Worm (Caenorhabditis elegans): ENCODE measurements around the gene ZC373.3.

Gene ZC373.3

DNA sequence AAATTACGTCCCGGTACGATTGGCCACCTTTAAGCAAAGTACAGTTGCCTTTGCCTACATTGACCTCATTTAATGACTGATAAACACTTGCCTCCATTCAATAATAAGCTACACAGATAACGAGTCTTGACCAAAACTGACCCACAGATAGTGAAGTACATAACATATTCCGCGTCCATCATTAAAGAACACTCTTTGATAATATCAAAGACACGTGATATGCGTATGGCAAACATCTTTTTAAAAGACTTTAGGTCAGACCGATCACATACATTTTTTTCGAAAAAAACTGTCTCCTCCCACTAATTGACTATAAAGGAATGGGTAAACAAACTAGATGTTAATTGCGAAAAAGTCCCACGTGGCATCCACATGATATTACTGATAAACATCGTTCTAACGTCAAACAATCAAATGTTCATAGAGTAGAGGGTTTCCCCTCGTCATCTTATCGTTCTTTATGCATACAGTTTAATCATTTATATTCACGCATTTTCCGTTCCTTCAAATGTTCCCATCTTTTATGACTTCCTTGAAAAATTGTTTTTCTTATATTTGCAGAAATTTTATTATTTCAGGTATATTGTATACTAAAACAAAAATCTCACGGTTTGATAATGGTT is 23.8 kb downstream of the ZC373.3 start, which contains the start of gene W07E11.1 (continued):
- peak; percentile 66 for TF ChIP-seq hlh-30 (tag; optimal IDR thresholded peaks at IDR 0.05; ENCODE audit: insufficient read depth)
- TF ChIP-seq zip-11 (GFP tag; IDR thresholded peaks at IDR 0.05): no peak
- TF ChIP-seq Y48G9A.11 (GFP tag; IDR thresholded peaks at IDR 0.05): no peak
- no peak for TF ChIP-seq ceh-20 (GFP tag; IDR thresholded peaks at IDR 0.05)
- no peak for TF ChIP-seq F10B5.3 (tag; optimal IDR thresholded peaks at IDR 0.05)
- peak; percentile 94 for TF ChIP-seq nhr-28 (tag; optimal IDR thresholded peaks at IDR 0.05)
- no peak for TF ChIP-seq mdt-29 (GFP tag; IDR thresholded peaks at IDR 0.05)
- no peak for TF ChIP-seq fos-1 (tag; optimal IDR thresholded peaks at IDR 0.05)
- TF ChIP-seq lin-1 (GFP tag; IDR thresholded peaks at IDR 0.05): 0 out of 2 replicates have a peak, but pooled peaks have one; percentile 23
- peak; percentile 22 to 46 for TF ChIP-seq hif-1 (tag; optimal IDR thresholded peaks at IDR 0.05)
- no peak for TF ChIP-seq daf-12 (tag; optimal IDR thresholded peaks at IDR 0.05)
- no peak for TF ChIP-seq lin-13 (GFP tag; optimal IDR thresholded peaks at IDR 0.05)
- TF ChIP-seq lin-38 (GFP tag; IDR thresholded peaks at IDR 0.05): no peak
- peak; percentile 61; the same call in 1 of the 2 replicates for TF ChIP-seq nhr-42 (GFP tag; IDR thresholded peaks at IDR 0.05)
- TF ChIP-seq nhr-48 (tag; optimal IDR thresholded peaks at IDR 0.05): peak; percentile 95
- no peak for TF ChIP-seq F44E2.7 (GFP tag; IDR thresholded peaks at IDR 0.05)
- TF ChIP-seq Y75B8A.6 (GFP tag; IDR thresholded peaks at IDR 0.05): no peak
- no peak for TF ChIP-seq lir-3 (tag; optimal IDR thresholded peaks at IDR 0.05)
- no peak for TF ChIP-seq skn-1 (tag; optimal IDR thresholded peaks at IDR 0.05)
- no peak for TF ChIP-seq ctbp-1 (GFP tag; IDR thresholded peaks at IDR 0.05)
- peak; percentile 36 for TF ChIP-seq zip-2 (tag; optimal IDR thresholded peaks at IDR 0.05)
- peak; percentile 81; the same call in 1 of the 2 replicates for TF ChIP-seq saeg-2 (GFP tag; IDR thresholded peaks at IDR 0.05)
- no peak for TF ChIP-seq nhr-76 (tag; optimal IDR thresholded peaks at IDR 0.05)
- peak; percentile 59 for TF ChIP-seq pqm-1 (tag; optimal IDR thresholded peaks at IDR 0.05)
- no peak for TF ChIP-seq F26F4.8 (GFP tag; conservative IDR thresholded peaks at IDR 0.05)

DNA sequence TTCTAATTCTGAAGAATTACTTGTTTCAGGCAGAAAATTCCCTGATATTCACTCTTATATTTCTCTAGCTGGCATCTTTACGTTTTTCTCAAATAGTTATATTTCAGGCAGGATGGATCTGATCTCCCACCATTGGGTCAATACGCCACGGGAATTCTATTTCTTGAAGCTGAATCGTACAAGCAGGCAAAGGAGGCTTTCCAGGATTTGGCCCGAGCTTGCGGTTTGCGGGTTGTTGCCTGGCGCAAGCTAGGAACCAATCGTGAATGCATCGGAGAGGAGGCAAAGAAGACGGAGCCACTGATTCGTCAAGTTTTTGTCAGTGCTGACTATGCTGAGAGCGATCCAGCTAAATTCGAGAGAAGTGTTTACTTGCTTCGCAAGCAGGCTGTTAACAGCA is 24.7 kb downstream of the ZC373.3 start:
- TF ChIP-seq tag-97 (GFP tag; IDR thresholded peaks at IDR 0.05) (0 out of 2 replicates have a peak, but pooled peaks have one; percentile 43), lim-7 (GFP tag; IDR thresholded peaks at IDR 0.05) (0 out of 2 replicates have a peak, but pooled peaks have one; percentile 49), unc-39 (tag; optimal IDR thresholded peaks at IDR 0.05) (no peak)

DNA sequence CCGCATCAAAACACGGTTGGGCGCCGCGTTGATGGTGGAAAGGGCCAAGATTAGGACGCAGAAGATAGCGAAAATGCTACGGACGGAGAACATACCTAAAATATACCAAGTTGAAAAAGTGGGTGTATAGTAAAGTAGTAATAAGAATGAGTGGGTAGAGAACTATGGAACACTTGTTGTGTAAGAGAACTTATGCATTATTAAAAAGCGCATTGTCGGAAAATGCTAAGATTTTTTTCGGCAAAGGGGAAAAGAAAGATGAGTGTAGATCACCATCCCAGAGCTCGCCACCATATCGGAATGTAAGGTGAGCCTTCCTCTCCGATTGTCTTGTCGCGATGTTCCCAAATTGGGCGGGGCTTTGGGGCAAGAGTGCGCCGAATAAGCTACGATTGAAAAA is 27.5 kb downstream of the ZC373.3 start, which contains the start of gene flp-28:
Gene flp-28 (minus strand): TSS at position 101 of the 400 bp plus-strand sequence.
- peak in 1 of 2 experiments; percentile 26 for TF ChIP-seq unc-62 (GFP tag; optimal IDR thresholded peaks at IDR 0.05 in 1 of 2)
- TF ChIP-seq unc-62 (tag; optimal IDR thresholded peaks at IDR 0.05): no peak
- TF ChIP-seq mdl-1 (tag; optimal IDR thresholded peaks at IDR 0.05): no peak
- 0 out of 2 replicates have a peak, but pooled peaks have one; percentile 30 for TF ChIP-seq daf-19 (GFP tag; conservative IDR thresholded peaks at IDR 0.05)

DNA sequence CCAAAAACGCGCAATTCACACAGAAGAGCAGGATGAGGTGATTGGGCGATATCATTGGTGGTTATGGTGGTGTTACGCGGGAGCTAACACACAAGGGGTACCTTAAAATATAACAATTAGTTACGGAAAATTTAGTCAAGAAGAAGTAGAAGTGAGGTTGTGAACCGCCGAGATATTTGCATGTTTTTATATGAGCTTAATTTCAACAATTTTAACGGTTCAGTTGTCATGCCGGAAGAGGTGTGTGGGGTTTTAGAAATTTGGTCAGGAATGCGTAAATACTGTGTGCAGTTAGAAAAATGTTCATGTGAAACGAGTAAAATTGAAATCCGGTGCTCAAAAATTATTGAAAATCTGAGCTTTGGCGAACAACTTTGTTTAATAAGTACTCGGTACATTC is 32.5 kb downstream of the ZC373.3 start, which contains the start of gene flp-3:
Gene flp-3 (minus strand): TSS at position 101 of the 400 bp plus-strand sequence.
- no peak for TF ChIP-seq nhr-25 (tag; optimal IDR thresholded peaks at IDR 0.05; ENCODE audit: borderline replicate concordance, insufficient read depth)
- no peak for TF ChIP-seq madf-5 (GFP tag; IDR thresholded peaks at IDR 0.05)
- no peak for TF ChIP-seq nhr-6 (tag; optimal IDR thresholded peaks at IDR 0.05)
- TF ChIP-seq unc-62 (GFP tag; optimal IDR thresholded peaks at IDR 0.05 in 1 of 2): peak in 1 of 2 experiments; percentile 35
- TF ChIP-seq unc-62 (tag; optimal IDR thresholded peaks at IDR 0.05): no peak

All from whole organism, L4 larva.